Fruit fly (Drosophila melanogaster) whole organism, prepupa: ENCODE results near the gene CG12236.

Experiments used
- CG10631 ChIP-seq: fragments of 200-800 bp; sonication (Bioruptor generic); optimal IDR thresholded peaks from 2 replicates; lab custom pipeline; 2016; ENCODE audit warnings: missing biosample characterization, missing genetic modification characterization
- CG10669 ChIP-seq: fragments of 200-800 bp; sonication (Bioruptor generic); optimal IDR thresholded peaks from 3 replicates; lab custom pipeline; 2018; ENCODE audit warnings: missing biosample characterization, mild to moderate bottlenecking, missing genetic modification characterization, moderate library complexity
- CG11294 ChIP-seq: fragments of 200-800 bp; sonication (Bioruptor generic); IDR thresholded peaks from 2 replicates; pipeline ENCODE4 v1.3.6; 2022; ENCODE audit warnings: missing biosample characterization, missing genetic modification characterization
- CG11902 ChIP-seq: fragments of 200-800 bp; sonication (Bioruptor generic); optimal IDR thresholded peaks from 3 replicates; lab custom pipeline; 2016; ENCODE audit warnings: missing biosample characterization, missing genetic modification characterization
- CG1621 ChIP-seq: fragments of 200-800 bp; sonication (Bioruptor generic); optimal IDR thresholded peaks from 3 replicates; lab custom pipeline; 2018; ENCODE audit warnings: missing biosample characterization, mild to moderate bottlenecking, missing genetic modification characterization
- CG3032 ChIP-seq: fragments of 200-800 bp; optimal IDR thresholded peaks from 2 replicates; lab custom pipeline; 2019; ENCODE audit warnings: missing biosample characterization, mild to moderate bottlenecking, missing genetic modification characterization, moderate library complexity
- CG31627 ChIP-seq: fragments of 200-800 bp; sonication (Bioruptor generic); optimal IDR thresholded peaks from 3 replicates; lab custom pipeline; 2016; ENCODE audit warnings: missing biosample characterization, missing genetic modification characterization
- CG32006 ChIP-seq: fragments of 200-800 bp; sonication (Bioruptor generic); optimal IDR thresholded peaks from 3 replicates; lab custom pipeline; 2017; ENCODE audit warnings: missing biosample characterization, mild to moderate bottlenecking, missing genetic modification characterization
- CG4318 ChIP-seq: fragments of 200-800 bp; sonication (Bioruptor generic); optimal IDR thresholded peaks from 3 replicates; lab custom pipeline; 2017; ENCODE audit warnings: missing biosample characterization, mild to moderate bottlenecking, missing genetic modification characterization
- CG6163 ChIP-seq: fragments of 200-800 bp; sonication (Bioruptor generic); IDR thresholded peaks from 3 replicates; pipeline ENCODE4 v1.3.6; 2022; ENCODE audit warnings: missing biosample characterization, missing genetic modification characterization
- CG6276 ChIP-seq: fragments of 200-800 bp; sonication (Bioruptor generic); optimal IDR thresholded peaks from 2 replicates; lab custom pipeline; 2017; ENCODE audit warnings: missing biosample characterization, mild to moderate bottlenecking, missing genetic modification characterization
- CG6792 ChIP-seq: fragments of 200-800 bp; sonication (Bioruptor generic); optimal IDR thresholded peaks from 3 replicates; lab custom pipeline; 2016; ENCODE audit warnings: missing biosample characterization, missing genetic modification characterization
- CG6854 ChIP-seq: fragments of 200-800 bp; sonication (Bioruptor generic); optimal IDR thresholded peaks from 2 replicates; lab custom pipeline; 2017; ENCODE audit warnings: missing biosample characterization, mild to moderate bottlenecking, missing genetic modification characterization
- CG7368 ChIP-seq: fragments of 200-800 bp; sonication (Bioruptor generic); optimal IDR thresholded peaks from 3 replicates; lab custom pipeline; 2016; ENCODE audit warnings: missing biosample characterization, missing genetic modification characterization
- CG8319 ChIP-seq: fragments of 200-800 bp; sonication (Bioruptor generic); optimal IDR thresholded peaks from 3 replicates; lab custom pipeline; 2016; ENCODE audit warnings: missing biosample characterization, missing genetic modification characterization
- CG9139 ChIP-seq: fragments of 200-800 bp; sonication (Bioruptor generic); optimal IDR thresholded peaks from 3 replicates; lab custom pipeline; 2017; ENCODE audit warnings: missing biosample characterization, mild to moderate bottlenecking, missing genetic modification characterization
- Eip75B ChIP-seq: fragments of 200-800 bp; sonication (Bioruptor generic); optimal IDR thresholded peaks from 3 replicates; lab custom pipeline; 2016; ENCODE audit warnings: missing biosample characterization, missing genetic modification characterization
- Eip93F ChIP-seq: fragments of 200-800 bp; sonication (Bioruptor generic); optimal IDR thresholded peaks from 2 replicates; lab custom pipeline; 2016; ENCODE audit warnings: missing biosample characterization, mild to moderate bottlenecking, missing genetic modification characterization
- Ets21C ChIP-seq: fragments of 200-800 bp; sonication (Bioruptor generic); optimal IDR thresholded peaks from 3 replicates; lab custom pipeline; 2016; ENCODE audit warnings: missing biosample characterization, missing genetic modification characterization
- Ets96B ChIP-seq: fragments of 200-800 bp; optimal IDR thresholded peaks from 2 replicates; lab custom pipeline; 2019; ENCODE audit warnings: missing biosample characterization, mild to moderate bottlenecking, missing genetic modification characterization, moderate library complexity
- Gug ChIP-seq: fragments of 200-800 bp; sonication (Bioruptor generic); IDR thresholded peaks from 2 replicates; pipeline ENCODE4 v1.3.6; 2022; ENCODE audit warnings: missing biosample characterization, missing genetic modification characterization
- Hr4 ChIP-seq: fragments of 200-800 bp; sonication (Bioruptor generic); optimal IDR thresholded peaks from 3 replicates; lab custom pipeline; 2016; ENCODE audit warnings: missing biosample characterization, missing genetic modification characterization
- OdsH ChIP-seq: fragments of 200-800 bp; sonication (Bioruptor generic); optimal IDR thresholded peaks from 3 replicates; lab custom pipeline; 2016; ENCODE audit warnings: missing biosample characterization, missing genetic modification characterization
- Smox ChIP-seq: fragments of 200-800 bp; sonication (Bioruptor generic); optimal IDR thresholded peaks from 3 replicates; lab custom pipeline; 2016; ENCODE audit warnings: missing biosample characterization, missing genetic modification characterization
- Sox102F ChIP-seq: fragments of 200-800 bp; sonication (Bioruptor generic); optimal IDR thresholded peaks from 2 replicates; lab custom pipeline; 2016; ENCODE audit warnings: missing biosample characterization, mild to moderate bottlenecking, missing genetic modification characterization
- Sox14 ChIP-seq: fragments of 200-800 bp; sonication (Bioruptor generic); optimal IDR thresholded peaks from 3 replicates; lab custom pipeline; 2016; ENCODE audit warnings: missing biosample characterization, missing genetic modification characterization
- Sox15 ChIP-seq: fragments of 200-800 bp; sonication (Bioruptor generic); optimal IDR thresholded peaks from 3 replicates; lab custom pipeline; 2016; ENCODE audit warnings: missing biosample characterization, missing genetic modification characterization
- achi ChIP-seq: fragments of 200-800 bp; sonication (Bioruptor generic); optimal IDR thresholded peaks from 3 replicates; lab custom pipeline; 2016; ENCODE audit warnings: missing biosample characterization, missing genetic modification characterization
- acj6 ChIP-seq: fragments of 200-800 bp; sonication (Bioruptor generic); optimal IDR thresholded peaks from 3 replicates; lab custom pipeline; 2016; ENCODE audit warnings: missing biosample characterization, missing genetic modification characterization
- dac ChIP-seq: fragments of 200-800 bp; sonication (Bioruptor generic); optimal IDR thresholded peaks from 2 replicates; lab custom pipeline; 2017; ENCODE audit warnings: missing biosample characterization, mild to moderate bottlenecking, missing genetic modification characterization
- dsx ChIP-seq: fragments of 200-800 bp; optimal IDR thresholded peaks from 3 replicates; lab custom pipeline; 2019; ENCODE audit warnings: missing biosample characterization, mild to moderate bottlenecking, missing genetic modification characterization, moderate library complexity; ENCODE audit not compliant: poor library complexity, severe bottlenecking
- eg ChIP-seq: fragments of 200-800 bp; sonication (Bioruptor generic); IDR thresholded peaks from 3 replicates; pipeline ENCODE4 v1.3.6; 2022; ENCODE audit warnings: missing biosample characterization, missing genetic modification characterization
- esn ChIP-seq: fragments of 200-800 bp; sonication (Bioruptor generic); optimal IDR thresholded peaks from 2 replicates; lab custom pipeline; 2016; ENCODE audit warnings: missing biosample characterization, mild to moderate bottlenecking, missing genetic modification characterization, moderate library complexity
- fd59A ChIP-seq: fragments of 200-800 bp; sonication (Bioruptor generic); optimal IDR thresholded peaks from 2 replicates; lab custom pipeline; 2017; ENCODE audit warnings: missing biosample characterization, mild to moderate bottlenecking, missing genetic modification characterization, missing genetic modification reagents
- fd85E ChIP-seq: fragments of 200-800 bp; sonication (Bioruptor generic); optimal IDR thresholded peaks from 3 replicates; lab custom pipeline; 2016; ENCODE audit warnings: missing biosample characterization, missing genetic modification characterization
- fkh ChIP-seq: fragments of 200-800 bp; sonication (Bioruptor generic); optimal IDR thresholded peaks from 3 replicates; lab custom pipeline; 2017; ENCODE audit warnings: missing biosample characterization, mild to moderate bottlenecking, missing genetic modification characterization, moderate library complexity
- salr ChIP-seq, 2 experiments: fragments of 200-800 bp; sonication (Bioruptor generic); optimal IDR thresholded peaks; 3 replicates each; lab custom pipeline; 2016 to 2018; ENCODE audit warnings: missing biosample characterization in 2 of 2, missing genetic modification characterization in 2 of 2, mild to moderate bottlenecking in 1 of 2
- ss ChIP-seq, 2 experiments: fragments of 200-800 bp; sonication (Bioruptor generic); optimal IDR thresholded peaks; 2 replicates in 1 of 2; 3 replicates in 1 of 2; lab custom pipeline; 2017 to 2018; ENCODE audit warnings: mild to moderate bottlenecking in 2 of 2, missing biosample characterization in 2 of 2, missing genetic modification characterization in 2 of 2, moderate library complexity in 1 of 2
- svp ChIP-seq: fragments of 200-800 bp; sonication (Bioruptor generic); peaks from one replicate; lab custom pipeline; 2016; ENCODE audit warnings: missing biosample characterization, missing genetic modification characterization
- vri ChIP-seq: fragments of 200-800 bp; sonication (Bioruptor generic); optimal IDR thresholded peaks from 3 replicates; lab custom pipeline; 2016; ENCODE audit warnings: missing biosample characterization, mild to moderate bottlenecking, missing genetic modification characterization

The CG12236 gene

DNA sequence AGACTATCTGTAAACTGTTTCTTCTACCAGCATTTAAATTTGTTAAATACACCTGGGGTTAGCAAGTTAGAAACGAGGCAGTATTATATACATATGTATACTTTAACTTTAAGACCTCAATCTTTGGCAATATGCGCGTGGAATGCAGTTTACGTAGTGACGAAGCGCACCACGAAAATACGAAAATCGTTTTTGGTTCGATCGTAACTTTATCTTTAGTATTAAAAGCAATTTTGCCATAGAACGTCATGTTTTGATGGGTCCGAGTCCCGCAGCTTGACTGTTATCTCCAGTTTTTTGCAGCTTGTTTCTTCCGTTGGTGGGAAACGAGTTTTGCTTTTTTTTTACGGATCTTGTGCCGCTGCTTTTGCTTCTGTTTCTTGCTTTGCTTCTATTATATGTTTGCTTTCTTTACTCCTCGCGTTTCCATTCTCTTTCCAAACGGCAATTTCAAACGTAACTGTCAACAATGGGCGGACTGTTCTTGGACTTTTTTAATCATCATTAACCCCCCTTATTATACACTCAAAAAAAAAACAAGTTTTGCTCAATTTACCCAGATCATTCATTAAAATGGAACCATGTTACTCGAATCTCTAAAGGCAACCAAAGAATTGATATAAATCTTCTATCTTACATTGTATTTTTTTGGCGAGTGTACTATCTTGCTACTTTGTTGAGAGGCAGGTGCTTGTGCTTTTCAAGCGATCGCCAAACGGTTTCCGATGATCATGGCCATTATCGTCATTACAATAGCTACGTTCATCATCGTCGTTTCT is 16.1 kb upstream of the CG12236 start (continued):
- TF ChIP-seq esn (GFP tag; lab: Kevin White, UChicago) (peak; percentile 70), acj6 (GFP tag; lab: Kevin White, UChicago) (peak; percentile 52), eg (peak; percentile 81), CG8319 (GFP tag; lab: Kevin White, UChicago) (no peak), fd59A (GFP tag; lab: Kevin White, UChicago) (peak; percentile 16), vri (GFP tag; lab: Kevin White, UChicago) (peak; percentile 62), OdsH (peak; percentile 55), Gug (peak; percentile 58), Eip93F (GFP tag; lab: Kevin White, UChicago) (no peak), CG6854 (GFP tag; lab: Kevin White, UChicago) (no peak)

DNA sequence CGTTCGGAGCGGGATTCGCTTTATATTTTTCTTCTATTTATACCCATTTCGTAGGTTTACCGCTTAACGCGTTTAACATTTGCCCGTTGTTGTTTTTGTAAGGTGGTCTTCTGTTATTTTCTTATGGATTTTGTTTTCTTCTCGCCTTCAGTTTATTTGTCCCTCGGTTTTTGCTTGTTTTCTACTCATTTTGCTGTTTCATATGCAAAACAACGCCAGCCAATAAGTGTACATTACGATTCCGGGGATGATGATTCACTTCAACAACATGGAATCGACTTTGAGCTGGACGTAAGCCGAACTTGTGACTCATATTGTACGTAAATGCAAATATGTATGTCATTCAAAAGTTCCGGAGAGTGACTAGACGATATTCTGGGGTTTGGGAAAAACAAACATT is 15.4 kb upstream of the CG12236 start:
- no peak for TF ChIP-seq acj6 (GFP tag; lab: Kevin White, UChicago)
- TF ChIP-seq CG1621 (tag; lab: Kevin White, UChicago), result peak; percentile 30
- no peak for TF ChIP-seq Sox14 (GFP tag; lab: Kevin White, UChicago)
- no peak for TF ChIP-seq fd59A (GFP tag; lab: Kevin White, UChicago)
- TF ChIP-seq Ets96B (tag; lab: Kevin White, UChicago), result no peak
- TF ChIP-seq CG9139 (GFP tag; lab: Kevin White, UChicago), result peak; percentile 23
- no peak for TF ChIP-seq CG7368
- TF ChIP-seq dac (GFP tag; lab: Kevin White, UChicago), result no peak
- no peak for TF ChIP-seq dsx (GFP tag; lab: Kevin White, UChicago)
- TF ChIP-seq CG11294 (GFP tag; lab: Robert Waterston, UW), result no peak
- TF ChIP-seq Hr4 (GFP tag; lab: Kevin White, UChicago), result no peak
- no peak for TF ChIP-seq esn (GFP tag; lab: Kevin White, UChicago)
- TF ChIP-seq ss (GFP tag; optimal IDR thresholded peaks at IDR 0.05; lab: Kevin White, UChicago), result peak in 1 of 2 experiments; percentile 21

DNA sequence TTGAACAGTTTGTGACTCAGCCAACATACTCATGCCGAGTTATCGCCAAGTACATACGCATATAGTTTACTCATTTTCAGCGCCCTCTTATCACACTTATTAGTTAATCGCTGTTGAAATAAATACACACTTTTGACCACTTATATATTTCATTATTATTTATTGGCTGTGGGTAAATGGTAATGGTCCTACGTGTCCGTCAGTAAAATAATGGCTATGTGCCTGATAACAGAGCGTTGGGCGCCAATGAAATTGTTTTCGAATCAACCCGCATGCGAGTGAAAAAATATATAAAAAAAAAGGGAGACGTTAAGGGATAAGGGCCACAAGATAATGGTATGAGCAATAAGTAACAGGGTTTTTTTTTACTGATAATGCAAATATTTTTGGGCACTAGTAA is 14.8 kb upstream of the CG12236 start:
- TF ChIP-seq CG8319 (GFP tag; lab: Kevin White, UChicago), result no peak
- 0 out of 3 replicates have a peak, but pooled peaks have one; percentile 11 for TF ChIP-seq CG6163
- peak; percentile 11 for TF ChIP-seq vri (GFP tag; lab: Kevin White, UChicago)
- TF ChIP-seq Eip75B (GFP tag; lab: Kevin White, UChicago), result no peak
- peak; percentile 20 for TF ChIP-seq svp (GFP tag; lab: Kevin White, UChicago)

- no peak for TF ChIP-seq Eip75B (GFP tag; lab: Kevin White, UChicago)
- peak in 1 of 2 experiments; percentile 27 for TF ChIP-seq ss (GFP tag; optimal IDR thresholded peaks at IDR 0.05; lab: Kevin White, UChicago)
- peak; percentile 42 for TF ChIP-seq CG6792 (GFP tag; lab: Kevin White, UChicago)
- no peak for TF ChIP-seq CG9139 (GFP tag; lab: Kevin White, UChicago)
- TF ChIP-seq CG6276 (GFP tag; lab: Kevin White, UChicago), result peak; percentile 6
- peak; percentile 28; the same call in 1 of the 3 replicates for TF ChIP-seq eg
- peak; percentile 19 for TF ChIP-seq CG10669 (GFP tag; lab: Kevin White, UChicago)
- peak; percentile 35 for TF ChIP-seq CG10631
- no peak for TF ChIP-seq fd85E (GFP tag; lab: Kevin White, UChicago)
- peak; percentile 41 for TF ChIP-seq CG32006
- peak; percentile 23 for TF ChIP-seq CG31627
- TF ChIP-seq CG1621 (tag; lab: Kevin White, UChicago), result no peak
- TF ChIP-seq Sox15 (GFP tag; lab: Kevin White, UChicago), result no peak
- TF ChIP-seq CG4318, result peak; percentile 11
- peak; percentile 1 for TF ChIP-seq CG3032 (tag; lab: Kevin White, UChicago)
- TF ChIP-seq fkh (GFP tag; lab: Kevin White, UChicago), result peak; percentile 48
- no peak for TF ChIP-seq Smox (GFP tag; lab: Kevin White, UChicago)
- TF ChIP-seq CG8319 (GFP tag; lab: Kevin White, UChicago), result no peak
- TF ChIP-seq Ets21C (GFP tag; lab: Kevin White, UChicago), result no peak
- peak; percentile 4 for TF ChIP-seq Sox102F (GFP tag; lab: Kevin White, UChicago)
- peak in 1 of 2 experiments; percentile 9 for TF ChIP-seq salr (GFP tag; optimal IDR thresholded peaks at IDR 0.05; lab: Kevin White, UChicago)
- peak; percentile 4 for TF ChIP-seq achi (GFP tag; lab: Kevin White, UChicago)
- no peak for TF ChIP-seq CG11902 (GFP tag; lab: Kevin White, UChicago)
These were observed 13.1 kb upstream of the CG12236 start for dm6 chrX:5894529-5895487.
